Fruit fly (Drosophila melanogaster): ENCODE results near the gene CG42831.

Gene CG42831

dm6 chr3L:10837869-10838783 is 23.5 kb downstream of the CG42831 start:
- TF ChIP-seq CG8478 (optimal IDR thresholded peaks at IDR 0.05) (no peak), CTCF (optimal IDR thresholded peaks at IDR 0.05) (no peak)

dm6 chr3L:10840867-10841266 is 26.2 kb downstream of the CG42831 start:
- TF ChIP-seq CTCF (optimal IDR thresholded peaks at IDR 0.05), result no peak
- no peak for TF ChIP-seq CG8478 (optimal IDR thresholded peaks at IDR 0.05)

dm6 chr3L:10841905-10842304 is 27.3 kb downstream of the CG42831 start:
- TF ChIP-seq CTCF (optimal IDR thresholded peaks at IDR 0.05), result no peak
- no peak for TF ChIP-seq CG8478 (optimal IDR thresholded peaks at IDR 0.05)

- TF ChIP-seq CTCF (optimal IDR thresholded peaks at IDR 0.05), result no peak
- TF ChIP-seq CG8478 (optimal IDR thresholded peaks at IDR 0.05), result no peak
Measured at dm6 chr3L:10842830-10843229, 28.2 kb downstream of the CG42831 start.

dm6 chr3L:10843273-10843672 is 28.7 kb downstream of the CG42831 start:
- TF ChIP-seq CG8478 (optimal IDR thresholded peaks at IDR 0.05) (no peak), CTCF (optimal IDR thresholded peaks at IDR 0.05) (no peak)

dm6 chr3L:10843685-10844084 is 29.1 kb downstream of the CG42831 start:
- no peak for TF ChIP-seq CG8478 (optimal IDR thresholded peaks at IDR 0.05)
- no peak for TF ChIP-seq CTCF (optimal IDR thresholded peaks at IDR 0.05)

dm6 chr3L:10844548-10845530 is 30.2 kb downstream of the CG42831 start:
- no peak for TF ChIP-seq CG8478 (optimal IDR thresholded peaks at IDR 0.05)
- TF ChIP-seq CTCF (optimal IDR thresholded peaks at IDR 0.05), result no peak

- no peak for TF ChIP-seq CG8478 (optimal IDR thresholded peaks at IDR 0.05)
- TF ChIP-seq CTCF (optimal IDR thresholded peaks at IDR 0.05), result no peak
Measured at dm6 chr3L:10845758-10846157, 31.1 kb downstream of the CG42831 start.

- no peak for TF ChIP-seq CTCF (optimal IDR thresholded peaks at IDR 0.05)
- no peak for TF ChIP-seq CG8478 (optimal IDR thresholded peaks at IDR 0.05)
Measured at dm6 chr3L:10847790-10848492, 33.3 kb downstream of the CG42831 start.

dm6 chr3L:10848712-10849377 is 34.2 kb downstream of the CG42831 start:
- TF ChIP-seq CG8478 (optimal IDR thresholded peaks at IDR 0.05) (no peak), CTCF (optimal IDR thresholded peaks at IDR 0.05) (no peak)

dm6 chr3L:10849620-10850302 is 35.1 kb downstream of the CG42831 start:
- TF ChIP-seq CG8478 (optimal IDR thresholded peaks at IDR 0.05), result no peak
- TF ChIP-seq CTCF (optimal IDR thresholded peaks at IDR 0.05), result no peak

- TF ChIP-seq CG8478 (optimal IDR thresholded peaks at IDR 0.05), result no peak
- peak in 1 of 2 experiments; percentile 7 for TF ChIP-seq CTCF (optimal IDR thresholded peaks at IDR 0.05)
Measured at dm6 chr3L:10851107-10851762, 36.6 kb downstream of the CG42831 start.

- TF ChIP-seq CG8478 (optimal IDR thresholded peaks at IDR 0.05) (no peak), CTCF (optimal IDR thresholded peaks at IDR 0.05) (no peak)
Measured at dm6 chr3L:10851853-10852346, 37.3 kb downstream of the CG42831 start.

Measured in S2 (cell line).